Fruit fly (Drosophila melanogaster): ENCODE results near the gene CG15258.

- TF ChIP-seq OdsH (GFP tag; optimal IDR thresholded peaks at IDR 0.05) (no peak), dsf (GFP tag; optimal IDR thresholded peaks at IDR 0.05; ENCODE audit: borderline replicate concordance) (no peak), Vsx2 (GFP tag; optimal IDR thresholded peaks at IDR 0.05; ENCODE audit: partially characterized antibody) (no peak), fru (GFP tag; optimal IDR thresholded peaks at IDR 0.05) (no peak), Hr78 (GFP tag; optimal IDR thresholded peaks at IDR 0.05) (no peak), Abd-B (GFP tag; optimal IDR thresholded peaks at IDR 0.05) (no peak), foxo (GFP tag; optimal IDR thresholded peaks at IDR 0.05) (no peak), psq (GFP tag; optimal IDR thresholded peaks at IDR 0.05) (no peak), N (GFP tag; optimal IDR thresholded peaks at IDR 0.05) (no peak), h (GFP tag; optimal IDR thresholded peaks at IDR 0.05) (no peak), GATAd (GFP tag; optimal IDR thresholded peaks at IDR 0.05) (no peak), sage (GFP tag; optimal IDR thresholded peaks at IDR 0.05) (no peak), pan (optimal IDR thresholded peaks at IDR 0.05) (no peak)
These were observed 45.0 kb downstream of the CG15258 start for dm6 chr2L:15316410-15316809.

All from whole organism, wandering third instar larva.